Fruit fly (Drosophila melanogaster) whole organism, embryonic: ENCODE results near the gene mRpL46.
A peak's percentile ranks its signal among the peaks of the same experiment; 100 is the strongest.

ENCODE experiments used
- Ada2b ChIP-seq: fragments of 200-800 bp; sonication (Bioruptor generic); IDR thresholded peaks from 2 replicates; pipeline ENCODE4 v1.3.6; 2022; ENCODE audit warnings: missing biosample characterization, missing genetic modification characterization
- Bgb ChIP-seq: fragments of 200-800 bp; sonication (Bioruptor generic); IDR thresholded peaks from 2 replicates; pipeline ENCODE4 v1.3.6; 2022; ENCODE audit warnings: missing biosample characterization, missing genetic modification characterization; ENCODE audit not compliant: partially characterized antibody
- Blimp-1 ChIP-seq: fragments of 200-800 bp; sonication (Bioruptor generic); optimal IDR thresholded peaks from 3 replicates; lab custom pipeline; 2018; ENCODE audit warnings: missing biosample characterization, missing genetic modification characterization, mild to moderate bottlenecking, moderate library complexity, missing genetic modification reagents
- CG11085 ChIP-seq: fragments of 200-800 bp; sonication (Bioruptor generic); IDR thresholded peaks from 2 replicates; pipeline ENCODE4 v1.3.6; 2022; ENCODE audit warnings: missing biosample characterization, missing genetic modification characterization
- CG12104 ChIP-seq: fragments of 200-800 bp; sonication (Bioruptor generic); optimal IDR thresholded peaks from 3 replicates; lab custom pipeline; 2016; ENCODE audit warnings: missing biosample characterization, missing genetic modification characterization
- CG1233 ChIP-seq: fragments of 200-800 bp; sonication (Bioruptor generic); optimal IDR thresholded peaks from 4 replicates; lab custom pipeline; 2018; ENCODE audit warnings: missing biosample characterization, mild to moderate bottlenecking, missing genetic modification characterization
- CG1603 ChIP-seq: fragments of 200-800 bp; sonication (Bioruptor generic); optimal IDR thresholded peaks from 2 replicates; lab custom pipeline; 2019; ENCODE audit warnings: missing biosample characterization, mild to moderate bottlenecking, missing genetic modification characterization, moderate library complexity
- CG1647 ChIP-seq: fragments of 200-800 bp; sonication (Bioruptor generic); optimal IDR thresholded peaks from 3 replicates; lab custom pipeline; 2016; ENCODE audit warnings: missing biosample characterization, missing genetic modification characterization
- CG17328 ChIP-seq: fragments of 200-800 bp; sonication (Bioruptor generic); IDR thresholded peaks from 2 replicates; pipeline ENCODE4 v1.3.6; 2022; ENCODE audit warnings: missing biosample characterization, missing genetic modification characterization
- CG17612 ChIP-seq: fragments of 200-800 bp; sonication (Bioruptor generic); IDR thresholded peaks from 2 replicates; pipeline ENCODE4 v1.3.6; 2022; ENCODE audit warnings: missing biosample characterization, missing genetic modification characterization
- CG17829 ChIP-seq: fragments of 200-800 bp; optimal IDR thresholded peaks from 2 replicates; lab custom pipeline; 2019; ENCODE audit warnings: missing biosample characterization, mild to moderate bottlenecking, missing genetic modification characterization, moderate library complexity
- CG2199 ChIP-seq: fragments of 200-800 bp; sonication (Bioruptor generic); IDR thresholded peaks from 3 replicates; pipeline ENCODE4 v1.3.6; 2022; ENCODE audit warnings: missing biosample characterization, missing genetic modification characterization
- CG3065 ChIP-seq: fragments of 200-800 bp; sonication (Bioruptor generic); optimal IDR thresholded peaks from 2 replicates; lab custom pipeline; 2016; ENCODE audit warnings: missing biosample characterization, missing genetic modification characterization
- CG31224 ChIP-seq: fragments of 200-800 bp; sonication (Bioruptor generic); IDR thresholded peaks from 2 replicates; pipeline ENCODE4 v1.3.6; 2022; ENCODE audit warnings: missing biosample characterization, missing genetic modification characterization
- CG3163 ChIP-seq: fragments of 200-800 bp; sonication (Bioruptor generic); optimal IDR thresholded peaks from 3 replicates; lab custom pipeline; 2016; ENCODE audit warnings: missing biosample characterization, missing genetic modification characterization
- CG34422 ChIP-seq: fragments of 200-800 bp; sonication (Bioruptor generic); IDR thresholded peaks from 3 replicates; pipeline ENCODE4 v1.3.6; 2022; ENCODE audit warnings: missing biosample characterization, missing genetic modification characterization
- CG4424 ChIP-seq: fragments of 200-800 bp; sonication (Bioruptor generic); optimal IDR thresholded peaks from 3 replicates; lab custom pipeline; 2016; ENCODE audit warnings: missing biosample characterization, missing genetic modification characterization
- CG7963 ChIP-seq: fragments of 200-800 bp; sonication (Bioruptor generic); IDR thresholded peaks from 3 replicates; pipeline ENCODE4 v1.3.6; 2022; ENCODE audit warnings: missing biosample characterization, missing genetic modification characterization; ENCODE audit not compliant: partially characterized antibody
- CG8478 ChIP-seq: fragments of >200 bp; optimal IDR thresholded peaks from 2 replicates; lab custom pipeline; 2018
- CG8924 ChIP-seq: fragments of 200-800 bp; optimal IDR thresholded peaks from 3 replicates; lab custom pipeline; 2019; ENCODE audit warnings: missing biosample characterization, mild to moderate bottlenecking, missing genetic modification characterization, moderate library complexity
- CG9797 ChIP-seq: fragments of 200-800 bp; sonication (Bioruptor generic); optimal IDR thresholded peaks from 3 replicates; lab custom pipeline; 2018; ENCODE audit warnings: missing biosample characterization, mild to moderate bottlenecking, missing genetic modification characterization
- HmgD ChIP-seq: fragments of 200-800 bp; sonication (Bioruptor generic); optimal IDR thresholded peaks from 3 replicates; lab custom pipeline; 2016; ENCODE audit warnings: missing biosample characterization, missing genetic modification characterization
- Hr78 ChIP-seq, 2 experiments: fragments of 200-800 bp in 1 of 2; fragments of >200 bp in 1 of 2; sonication (Bioruptor generic) in 1 of 2; optimal IDR thresholded peaks; 2 replicates each; lab custom pipeline; 2017 to 2019; ENCODE audit warnings: missing biosample characterization in 2 of 2, missing genetic modification characterization in 2 of 2, mild to moderate bottlenecking in 1 of 2, moderate library complexity in 1 of 2
- Kr ChIP-seq: fragments of 200-800 bp; sonication (Bioruptor generic); optimal IDR thresholded peaks from 2 replicates; lab custom pipeline; 2017; ENCODE audit warnings: missing biosample characterization, mild to moderate bottlenecking, missing genetic modification characterization
- Lpt ChIP-seq: fragments of >200 bp; optimal IDR thresholded peaks from 2 replicates; lab custom pipeline; 2018; ENCODE audit warnings: missing biosample characterization, missing genetic modification characterization
- Meics ChIP-seq: fragments of 200-800 bp; sonication (Bioruptor generic); optimal IDR thresholded peaks from 2 replicates; lab custom pipeline; 2017; ENCODE audit warnings: missing biosample characterization, mild to moderate bottlenecking, missing genetic modification characterization
- NC2β ChIP-seq: fragments of 200-800 bp; sonication (Bioruptor generic); optimal IDR thresholded peaks from 2 replicates; lab custom pipeline; 2016; ENCODE audit warnings: missing biosample characterization, missing genetic modification characterization
- NK7.1 ChIP-seq: fragments of 200-800 bp; sonication (Bioruptor generic); optimal IDR thresholded peaks from 3 replicates; lab custom pipeline; 2016; ENCODE audit warnings: missing biosample characterization, missing genetic modification characterization
- Pdp1 ChIP-seq, 2 experiments: fragments of 200-800 bp; sonication (Bioruptor generic); optimal IDR thresholded peaks; 3 replicates each; lab custom pipeline; 2016; ENCODE audit warnings: missing biosample characterization in 2 of 2, missing genetic modification characterization in 2 of 2, mild to moderate bottlenecking in 1 of 2, moderate library complexity in 1 of 2
- Sin3A ChIP-seq: fragments of >200 bp; optimal IDR thresholded peaks from 2 replicates; lab custom pipeline; 2018
- Sox102F ChIP-seq: fragments of 200-800 bp; sonication (Bioruptor generic); optimal IDR thresholded peaks from 2 replicates; lab custom pipeline; 2018; ENCODE audit warnings: missing biosample characterization, mild to moderate bottlenecking, missing genetic modification characterization, moderate library complexity
- Sry-β ChIP-seq: fragments of 200-800 bp; sonication (Bioruptor generic); optimal IDR thresholded peaks from 2 replicates; lab custom pipeline; 2018; ENCODE audit warnings: missing biosample characterization, mild to moderate bottlenecking, missing genetic modification characterization, moderate library complexity
- abd-A ChIP-seq: fragments of 200-800 bp; sonication (Bioruptor generic); optimal IDR thresholded peaks from 3 replicates; lab custom pipeline; 2019; ENCODE audit warnings: missing biosample characterization, mild to moderate bottlenecking, missing genetic modification characterization, moderate library complexity
- bowl ChIP-seq: fragments of 200-800 bp; sonication (Bioruptor generic); IDR thresholded peaks from 2 replicates; pipeline ENCODE4 v1.3.6; 2022; ENCODE audit warnings: missing biosample characterization, missing genetic modification characterization
- exex ChIP-seq: fragments of 200-800 bp; sonication (Bioruptor generic); optimal IDR thresholded peaks from 4 replicates; lab custom pipeline; 2018; ENCODE audit warnings: missing biosample characterization, mild to moderate bottlenecking, missing genetic modification characterization, moderate library complexity
- fd3F ChIP-seq: fragments of 200-800 bp; sonication (Bioruptor generic); optimal IDR thresholded peaks from 2 replicates; lab custom pipeline; 2018; ENCODE audit warnings: missing biosample characterization, mild to moderate bottlenecking, missing genetic modification characterization, moderate library complexity
- fu2 ChIP-seq: fragments of 200-800 bp; sonication (Bioruptor generic); optimal IDR thresholded peaks from 2 replicates; lab custom pipeline; 2016; ENCODE audit warnings: missing biosample characterization, missing genetic modification characterization
- hkb ChIP-seq, 2 experiments: fragments of 200-800 bp in 1 of 2; fragments of >200 bp in 1 of 2; sonication (Bioruptor generic) in 1 of 2; IDR thresholded peaks in 1 of 2; optimal IDR thresholded peaks in 1 of 2; 2 replicates each; pipeline versions ENCODE4 v1.3.6 to Lab custom; 2017 to 2022; ENCODE audit warnings: missing biosample characterization in 1 of 2, missing genetic modification characterization in 1 of 2
- kni ChIP-seq: fragments of 200-800 bp; sonication (Bioruptor generic); optimal IDR thresholded peaks from 3 replicates; lab custom pipeline; 2017; ENCODE audit warnings: mild to moderate bottlenecking, missing biosample characterization, missing genetic modification reagents, missing genetic modification characterization
- knrl ChIP-seq: fragments of 200-800 bp; sonication (Bioruptor generic); IDR thresholded peaks from 3 replicates; pipeline ENCODE4 v1.3.6; 2022; ENCODE audit warnings: missing biosample characterization, missing genetic modification characterization; ENCODE audit not compliant: partially characterized antibody
- pfk ChIP-seq: fragments of 200-800 bp; sonication (Bioruptor generic); optimal IDR thresholded peaks from 2 replicates; lab custom pipeline; 2018; ENCODE audit warnings: missing biosample characterization, mild to moderate bottlenecking, missing genetic modification characterization, moderate library complexity
- phol ChIP-seq: fragments of 200-800 bp; sonication (Bioruptor generic); optimal IDR thresholded peaks from 3 replicates; lab custom pipeline; 2018; ENCODE audit warnings: missing biosample characterization, mild to moderate bottlenecking, missing genetic modification characterization, moderate library complexity
- row ChIP-seq: fragments of 200-800 bp; sonication (Bioruptor generic); IDR thresholded peaks from 3 replicates; pipeline ENCODE4 v1.3.6; 2022; ENCODE audit warnings: missing biosample characterization, missing genetic modification characterization
- run ChIP-seq: fragments of 200-800 bp; sonication (Bioruptor generic); optimal IDR thresholded peaks from 3 replicates; lab custom pipeline; 2018; ENCODE audit warnings: missing biosample characterization, mild to moderate bottlenecking, missing genetic modification characterization
- schlank ChIP-seq: fragments of 200-800 bp; sonication (Bioruptor generic); optimal IDR thresholded peaks from 2 replicates; lab custom pipeline; 2018; ENCODE audit warnings: missing biosample characterization, mild to moderate bottlenecking, missing genetic modification characterization
- sd ChIP-seq: fragments of 200-800 bp; sonication (Bioruptor generic); optimal IDR thresholded peaks from 3 replicates; lab custom pipeline; 2018; ENCODE audit warnings: missing biosample characterization, mild to moderate bottlenecking, missing genetic modification characterization, moderate library complexity
- seq ChIP-seq: fragments of 200-800 bp; sonication (Bioruptor generic); IDR thresholded peaks from 2 replicates; pipeline ENCODE4 v1.3.6; 2022; ENCODE audit warnings: missing biosample characterization, missing genetic modification characterization
- stwl ChIP-seq: fragments of 200-800 bp; sonication (Bioruptor generic); optimal IDR thresholded peaks from 3 replicates; lab custom pipeline; 2018; ENCODE audit warnings: missing biosample characterization, mild to moderate bottlenecking, missing genetic modification characterization, moderate library complexity
- wdn ChIP-seq: fragments of 200-800 bp; sonication (Bioruptor generic); IDR thresholded peaks from 2 replicates; pipeline ENCODE4 v1.3.6; 2022; ENCODE audit warnings: missing biosample characterization, missing genetic modification characterization

Gene mRpL46

DNA sequence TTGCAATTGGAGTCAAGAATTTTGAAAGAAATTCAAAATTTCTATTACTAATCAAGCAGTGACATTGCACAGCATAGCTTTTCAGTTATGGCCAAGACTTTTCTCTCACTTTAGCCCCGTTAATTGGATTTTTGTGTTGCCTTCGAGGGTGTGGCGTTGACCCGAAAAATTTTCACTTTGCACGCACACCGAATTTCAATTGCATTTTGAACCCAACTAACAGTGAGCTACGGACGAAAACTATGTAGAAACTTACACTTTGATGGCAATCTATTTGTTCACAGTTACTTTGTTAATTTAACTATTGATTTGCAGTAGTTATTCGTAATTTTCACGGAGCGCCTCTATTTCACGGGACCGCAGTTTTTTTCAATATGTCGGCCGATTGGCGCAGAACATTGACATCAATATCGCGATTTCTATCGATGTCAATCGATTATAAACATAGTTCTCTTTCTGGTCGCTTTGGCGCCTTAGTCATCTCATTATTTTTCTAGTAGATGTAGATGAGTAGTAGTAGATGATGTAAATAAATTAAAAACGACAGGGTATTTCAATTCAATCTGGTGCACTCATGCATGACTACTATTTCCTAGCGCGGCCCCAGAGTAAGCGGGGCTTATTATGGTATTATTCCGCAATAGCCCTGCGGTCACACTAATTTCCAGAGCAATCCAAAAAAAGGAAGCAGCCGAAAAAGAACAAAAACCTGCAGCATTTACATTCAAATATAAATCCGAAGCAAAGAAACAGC lies 17.9 kb downstream of the mRpL46 start, which contains the start of the genes alpha-Spec, dlt and Cdc37 (continued):
- TF ChIP-seq abd-A (tag; lab: Kevin White, UChicago) (no peak), stwl (peak; percentile 1), CG12104 (GFP tag; lab: Kevin White, UChicago) (no peak), CG3065 (GFP tag; lab: Kevin White, UChicago) (no peak), seq (GFP tag; lab: Robert Waterston, UW) (peak; percentile 51; the same call in 1 of the 2 replicates), CG2199 (GFP tag; lab: Robert Waterston, UW) (no peak), Lpt (no peak), Sox102F (GFP tag; lab: Kevin White, UChicago) (no peak), CG9797 (GFP tag; lab: Kevin White, UChicago) (peak; percentile 88), CG31224 (GFP tag; lab: Robert Waterston, UW) (no peak), exex (tag; lab: Kevin White, UChicago) (peak; percentile 33), wdn (GFP tag; lab: Robert Waterston, UW) (no peak), Pdp1 (GFP tag; optimal IDR thresholded peaks at IDR 0.05; lab: Kevin White, UChicago) (peak in 1 of 2 experiments; percentile 23), Ada2b (GFP tag; lab: Robert Waterston, UW) (no peak), CG17328 (GFP tag; lab: Robert Waterston, UW) (no peak), CG1603 (tag; lab: Kevin White, UChicago) (peak; percentile 47), CG3163 (peak; percentile 3), row (GFP tag; lab: Robert Waterston, UW) (peak; percentile 31; the same call in 1 of the 3 replicates), bowl (GFP tag; lab: Robert Waterston, UW) (no peak), CG8478 (no peak), fd3F (GFP tag; lab: Kevin White, UChicago) (no peak), Hr78 (GFP tag; optimal IDR thresholded peaks at IDR 0.05; lab: Kevin White, UChicago) (peak in 1 of 2 experiments; percentile 15), CG8924 (tag; lab: Kevin White, UChicago) (peak; percentile 22), CG11085 (no peak), CG1233 (GFP tag; lab: Kevin White, UChicago) (no peak), NC2β (peak; percentile 37), NK7.1 (no peak), knrl (GFP tag; lab: Robert Waterston, UW) (peak; percentile 78), CG4424 (peak; percentile 24), HmgD (peak; percentile 38), phol (peak; percentile 99), CG34422 (no peak; the same call in 2 of the 3 replicates), Blimp-1 (GFP tag; lab: Kevin White, UChicago) (no peak), fu2 (GFP tag; lab: Kevin White, UChicago) (no peak), Sin3A (lab: Kevin White, UChicago) (peak; percentile 80), schlank (tag; lab: Kevin White, UChicago) (no peak), sd (no peak), hkb (optimal IDR thresholded peaks at IDR 0.05; lab: Kevin White, UChicago) (peak; percentile 39), hkb (GFP tag; IDR thresholded peaks at IDR 0.05; lab: Robert Waterston, UW) (no peak), kni (GFP tag; lab: Kevin White, UChicago) (peak; percentile 40), Bgb (GFP tag; lab: Robert Waterston, UW) (peak; percentile 79), pfk (GFP tag; lab: Kevin White, UChicago) (no peak), CG17829 (peak; percentile 70), Meics (GFP tag; lab: Kevin White, UChicago) (no peak), Sry-β (GFP tag; lab: Kevin White, UChicago) (no peak), CG7963 (GFP tag; lab: Robert Waterston, UW) (peak; percentile 79), CG17612 (no peak), Kr (no peak), run (tag; lab: Kevin White, UChicago) (no peak), CG1647 (GFP tag; lab: Kevin White, UChicago) (no peak)
